Worm (Caenorhabditis elegans) whole organism, late embryonic: ENCODE data around the gene T17A3.12.
"Not testable (repeated sequence)": the region's sequence is repeated elsewhere in the genome, so short reads cannot be mapped to it uniquely, and the experiment has no call there.

Experiments
- C08G9.2 ChIP-seq: sonication (generic microtip); optimal IDR thresholded peaks from 2 replicates; lab custom pipeline; 2016; ENCODE audit warnings: mild to moderate bottlenecking, missing genetic modification characterization, moderate library complexity, missing compliant biosample characterization
- F13H6.1 ChIP-seq: sonication (generic microtip); optimal IDR thresholded peaks from 2 replicates; lab custom pipeline; 2016; ENCODE audit warnings: missing genetic modification characterization, missing compliant biosample characterization
- T23F11.4 ChIP-seq: fragments of 200-800 bp; sonication (Bioruptor generic); optimal IDR thresholded peaks from 2 replicates; lab custom pipeline; 2018; ENCODE audit warnings: mild to moderate bottlenecking, missing genetic modification characterization, missing compliant biosample characterization
- Y22D7AL.16 ChIP-seq: sonication (generic microtip); optimal IDR thresholded peaks from 2 replicates; lab custom pipeline; 2016; ENCODE audit warnings: missing genetic modification characterization, missing compliant biosample characterization
- ahr-1 ChIP-seq: sonication (generic microtip); optimal IDR thresholded peaks from 2 replicates; lab custom pipeline; 2016; ENCODE audit warnings: missing genetic modification characterization, missing compliant biosample characterization
- ceh-18 ChIP-seq: sonication (generic microtip); optimal IDR thresholded peaks from 2 replicates; lab custom pipeline; 2016; ENCODE audit warnings: missing genetic modification characterization, missing compliant biosample characterization
- ceh-19 ChIP-seq: fragments of 200-800 bp; sonication (Bioruptor generic); optimal IDR thresholded peaks from 2 replicates; lab custom pipeline; 2018; ENCODE audit warnings: mild to moderate bottlenecking, missing genetic modification characterization, missing compliant biosample characterization
- ceh-2 ChIP-seq: sonication (generic microtip); optimal IDR thresholded peaks from 2 replicates; lab custom pipeline; 2016; ENCODE audit warnings: missing genotype, missing genetic modification characterization, missing compliant biosample characterization
- ceh-22 ChIP-seq: sonication (generic microtip); optimal IDR thresholded peaks from 2 replicates; lab custom pipeline; 2017; ENCODE audit warnings: missing biosample characterization, missing genetic modification characterization
- ceh-30 ChIP-seq: fragments of 150-350 bp; optimal IDR thresholded peaks from 2 replicates; lab custom pipeline; 2014; ENCODE audit warnings: missing biosample characterization, missing genetic modification characterization
- ceh-34 ChIP-seq: sonication (generic microtip); optimal IDR thresholded peaks from 2 replicates; lab custom pipeline; 2016; ENCODE audit warnings: mild to moderate bottlenecking, missing genetic modification characterization, missing compliant biosample characterization
- ceh-45 ChIP-seq: fragments of 200-800 bp; sonication (Bioruptor generic); IDR thresholded peaks from 2 replicates; pipeline ENCODE4 v1.3.6; 2022; ENCODE audit warnings: missing genetic modification reagents, missing genetic modification characterization, missing compliant biosample characterization
- ceh-9 ChIP-seq: sonication (generic microtip); optimal IDR thresholded peaks from 2 replicates; lab custom pipeline; 2016; ENCODE audit warnings: mild to moderate bottlenecking, missing genetic modification characterization, inconsistent platforms, missing compliant biosample characterization
- che-1 ChIP-seq: sonication (generic microtip); optimal IDR thresholded peaks from 2 replicates; lab custom pipeline; 2016; ENCODE audit warnings: mild to moderate bottlenecking, missing genetic modification characterization, missing compliant biosample characterization
- dve-1 ChIP-seq: sonication (generic microtip); optimal IDR thresholded peaks from 2 replicates; lab custom pipeline; 2017; ENCODE audit warnings: antibody characterized with exemption, mild to moderate bottlenecking, missing genetic modification characterization, missing compliant biosample characterization
- elt-2 ChIP-seq: sonication (generic microtip); optimal IDR thresholded peaks from 2 replicates; lab custom pipeline; 2016; ENCODE audit warnings: missing genetic modification reagents, missing genetic modification characterization, missing compliant biosample characterization
- ets-4 ChIP-seq: sonication (generic microtip); optimal IDR thresholded peaks from 2 replicates; lab custom pipeline; 2016; ENCODE audit warnings: missing genetic modification characterization, missing compliant biosample characterization
- fax-1 ChIP-seq: sonication (generic microtip); optimal IDR thresholded peaks from 2 replicates; lab custom pipeline; 2016; ENCODE audit warnings: missing genotype, missing genetic modification characterization, missing compliant biosample characterization
- fkh-10 ChIP-seq: fragments of 150-350 bp; optimal IDR thresholded peaks from 2 replicates; lab custom pipeline; 2014; ENCODE audit warnings: missing biosample characterization, missing genetic modification reagents, missing genetic modification characterization
- fkh-6 ChIP-seq: sonication (generic microtip); optimal IDR thresholded peaks from 2 replicates; lab custom pipeline; 2016; ENCODE audit warnings: missing genetic modification characterization, missing compliant biosample characterization
- hlh-13 ChIP-seq: fragments of 200-800 bp; sonication (Bioruptor generic); optimal IDR thresholded peaks from 2 replicates; lab custom pipeline; 2018; ENCODE audit warnings: mild to moderate bottlenecking, missing genetic modification characterization, missing compliant biosample characterization
- hlh-30 ChIP-seq: sonication (generic microtip); optimal IDR thresholded peaks from 2 replicates; lab custom pipeline; 2017; ENCODE audit warnings: antibody characterized with exemption, missing genetic modification characterization, missing compliant biosample characterization; ENCODE audit not compliant: insufficient read depth
- hlh-6 ChIP-seq: sonication (generic microtip); optimal IDR thresholded peaks from 2 replicates; lab custom pipeline; 2016; ENCODE audit warnings: missing genotype, missing genetic modification characterization, missing compliant biosample characterization
- hlh-8 ChIP-seq: sonication (generic microtip); optimal IDR thresholded peaks from 2 replicates; lab custom pipeline; 2016; ENCODE audit warnings: missing genotype, missing genetic modification characterization, missing compliant biosample characterization
- lim-6 ChIP-seq: sonication (generic microtip); optimal IDR thresholded peaks from 2 replicates; lab custom pipeline; 2016; ENCODE audit warnings: missing genetic modification characterization, missing compliant biosample characterization
- lin-11 ChIP-seq: fragments of 200-800 bp; sonication (Bioruptor generic); optimal IDR thresholded peaks from 2 replicates; lab custom pipeline; 2018; ENCODE audit warnings: mild to moderate bottlenecking, missing genetic modification characterization, missing compliant biosample characterization
- madf-2 ChIP-seq: sonication (generic microtip); optimal IDR thresholded peaks from 2 replicates; lab custom pipeline; 2017; ENCODE audit warnings: missing genetic modification characterization, missing compliant biosample characterization
- mec-3 ChIP-seq: sonication (generic microtip); optimal IDR thresholded peaks from 2 replicates; lab custom pipeline; 2016; ENCODE audit warnings: borderline replicate concordance, missing genetic modification characterization, missing compliant biosample characterization
- nfya-1 ChIP-seq: sonication (generic microtip); optimal IDR thresholded peaks from 2 replicates; lab custom pipeline; 2017; ENCODE audit warnings: missing genetic modification characterization, mild to moderate bottlenecking, missing compliant biosample characterization, antibody characterized with exemption, moderate library complexity
- nhr-232 ChIP-seq: sonication (generic microtip); optimal IDR thresholded peaks from 2 replicates; lab custom pipeline; 2016; ENCODE audit warnings: missing genetic modification characterization, missing compliant biosample characterization
- odd-2 ChIP-seq: sonication (generic microtip); optimal IDR thresholded peaks from 2 replicates; lab custom pipeline; 2017; ENCODE audit warnings: antibody characterized with exemption, mild to moderate bottlenecking, missing genetic modification characterization, missing compliant biosample characterization
- pat-9 ChIP-seq: fragments of 200-800 bp; sonication (Bioruptor generic); optimal IDR thresholded peaks from 2 replicates; lab custom pipeline; 2018; ENCODE audit warnings: mild to moderate bottlenecking, missing genetic modification characterization, moderate library complexity, missing compliant biosample characterization
- pha-4 ChIP-seq: fragments of 150-350 bp; optimal IDR thresholded peaks from 2 replicates; lab custom pipeline; 2018; ENCODE audit warnings: missing biosample characterization, missing genetic modification reagents, missing genetic modification characterization
- ref-2 ChIP-seq: sonication (generic microtip); optimal IDR thresholded peaks from 2 replicates; lab custom pipeline; 2016; ENCODE audit warnings: missing genetic modification characterization, missing compliant biosample characterization
- sdc-2 ChIP-seq: sonication (generic microtip); optimal IDR thresholded peaks from 2 replicates; lab custom pipeline; 2016; ENCODE audit warnings: missing genotype, missing genetic modification characterization, missing compliant biosample characterization
- tbx-2 ChIP-seq: sonication (generic microtip); optimal IDR thresholded peaks from 2 replicates; lab custom pipeline; 2016; ENCODE audit warnings: missing genetic modification characterization, missing compliant biosample characterization
- tbx-7 ChIP-seq: sonication (generic microtip); optimal IDR thresholded peaks from 2 replicates; lab custom pipeline; 2016; ENCODE audit warnings: missing genotype, missing genetic modification characterization, missing compliant biosample characterization
- ttx-3 ChIP-seq: sonication (generic microtip); optimal IDR thresholded peaks from 2 replicates; lab custom pipeline; 2016; ENCODE audit warnings: missing genetic modification reagents, missing genetic modification characterization, missing compliant biosample characterization
- unc-3 ChIP-seq, 2 experiments: fragments of 200-800 bp in 1 of 2; sonication (Bioruptor generic) in 1 of 2; sonication (generic microtip) in 1 of 2; conservative IDR thresholded peaks in 1 of 2; optimal IDR thresholded peaks in 1 of 2; 2 replicates each; pipeline versions ENCODE4 v1.3.6 to Lab custom; 2016 to 2022; ENCODE audit warnings: missing compliant biosample characterization in 2 of 2, missing genetic modification characterization in 2 of 2, missing genetic modification reagents in 1 of 2
- unc-55 ChIP-seq: sonication (generic microtip); optimal IDR thresholded peaks from 2 replicates; lab custom pipeline; 2017; ENCODE audit warnings: missing biosample characterization, missing genetic modification reagents, missing genetic modification characterization
- ztf-16 ChIP-seq: sonication (generic microtip); optimal IDR thresholded peaks from 2 replicates; lab custom pipeline; 2017; ENCODE audit warnings: missing genetic modification characterization, missing compliant biosample characterization

T17A3.12 gene

DNA sequence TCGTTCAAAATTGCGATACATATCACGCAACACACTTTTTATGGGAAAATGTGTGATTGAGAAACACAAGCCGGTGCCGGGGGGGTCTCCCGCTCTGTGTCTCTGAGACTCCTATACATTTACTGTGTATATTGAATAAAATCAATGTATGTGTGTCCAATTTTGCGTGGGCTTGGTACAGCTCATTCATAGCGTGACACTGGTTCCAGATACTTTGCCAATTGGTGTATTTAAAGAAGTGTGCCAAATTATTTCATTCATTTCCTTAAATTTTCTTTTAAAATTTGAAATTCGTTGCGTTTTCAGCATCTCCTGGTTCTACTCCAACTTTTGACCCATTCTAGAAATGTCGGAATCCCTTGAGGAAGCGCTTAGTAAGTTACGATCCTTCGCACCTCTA is 27.8 kb downstream of the T17A3.12 start, which contains the start of gene C29F9.5:
TSS of gene C29F9.5 (plus strand) at position 301 of the 400 bp plus-strand sequence.
- TF ChIP-seq ztf-16 (tag; lab: Kevin White, UChicago) (no peak), pha-4 (tag; lab: Kevin White, UChicago) (no peak), lin-11 (tag; lab: Kevin White, UChicago) (no peak), fax-1 (no peak), fkh-10 (GFP tag; lab: Kevin White, UChicago) (no peak), ceh-9 (tag; lab: Kevin White, UChicago) (no peak), pat-9 (tag; lab: Kevin White, UChicago) (no peak), unc-3 (GFP tag; conservative IDR thresholded peaks at IDR 0.05; lab: Robert Waterston, UW) (no peak), unc-3 (tag; optimal IDR thresholded peaks at IDR 0.05; lab: Kevin White, UChicago) (no peak), F13H6.1 (tag; lab: Kevin White, UChicago) (no peak), hlh-8 (tag; lab: Kevin White, UChicago) (no peak), ceh-30 (tag; lab: Kevin White, UChicago) (no peak), ceh-45 (GFP tag; lab: Robert Waterston, UW) (no peak), odd-2 (tag; lab: Kevin White, UChicago) (no peak), Y22D7AL.16 (no peak), ets-4 (tag; lab: Kevin White, UChicago) (no peak), mec-3 (tag; lab: Kevin White, UChicago) (no peak), hlh-13 (no peak), dve-1 (tag; lab: Kevin White, UChicago) (no peak), fkh-6 (no peak)
- TF ChIP-seq, all 69 proteins: peak for 0

DNA sequence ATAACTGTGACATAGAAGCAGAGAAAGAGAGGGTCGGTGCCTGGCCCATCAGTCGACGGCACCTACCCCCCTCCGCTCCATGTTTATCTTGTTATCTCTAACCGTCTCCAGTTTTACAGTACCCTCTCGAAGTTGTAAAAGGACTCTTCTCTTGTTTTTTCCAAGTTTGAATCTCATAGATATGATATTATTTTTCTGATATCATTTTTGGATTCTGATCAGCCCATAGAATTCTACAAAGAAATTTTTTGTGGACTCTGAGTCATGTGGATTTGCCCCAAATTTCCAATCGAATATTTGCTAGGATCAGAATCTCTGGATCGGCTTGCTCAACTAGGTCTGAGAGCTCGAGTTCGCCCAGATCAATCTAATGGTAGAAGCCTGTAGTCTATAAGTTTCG is 30.4 kb downstream of the T17A3.12 start, which contains the start of gene C29F9.6:
TSS of gene C29F9.6 (plus strand) at position 301 of the 400 bp plus-strand sequence.
- TF ChIP-seq unc-55 = no peak
- no peak for TF ChIP-seq ceh-30 (tag; lab: Kevin White, UChicago)
- no peak for TF ChIP-seq ceh-34

DNA sequence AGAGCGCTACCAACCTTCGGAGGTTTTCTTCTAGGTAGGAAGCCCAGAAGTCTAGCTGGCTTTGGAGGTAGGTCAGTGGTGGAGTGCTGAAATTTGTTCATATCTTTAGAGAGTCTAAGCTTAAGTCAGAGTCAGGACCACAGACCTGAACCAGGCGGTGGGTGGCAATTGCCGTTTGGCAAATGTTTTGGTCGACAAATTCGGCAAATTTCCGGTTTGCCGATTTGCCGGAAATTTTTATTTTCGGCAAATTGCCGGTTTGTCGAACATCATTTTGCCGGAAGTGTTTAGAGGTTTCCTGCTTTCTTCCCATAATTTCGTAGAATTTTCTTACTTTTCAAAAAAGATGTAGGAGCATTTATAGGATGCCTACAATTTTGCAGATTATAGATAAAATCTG is 46.2 kb downstream of the T17A3.12 start, which contains the start of gene C29F9.9:
TSS of gene C29F9.9 (minus strand) at position 101 of the 400 bp plus-strand sequence.
- not testable (repeated sequence) for TF ChIP-seq hlh-6; ceh-22 (tag; lab: Kevin White, UChicago); hlh-13

DNA sequence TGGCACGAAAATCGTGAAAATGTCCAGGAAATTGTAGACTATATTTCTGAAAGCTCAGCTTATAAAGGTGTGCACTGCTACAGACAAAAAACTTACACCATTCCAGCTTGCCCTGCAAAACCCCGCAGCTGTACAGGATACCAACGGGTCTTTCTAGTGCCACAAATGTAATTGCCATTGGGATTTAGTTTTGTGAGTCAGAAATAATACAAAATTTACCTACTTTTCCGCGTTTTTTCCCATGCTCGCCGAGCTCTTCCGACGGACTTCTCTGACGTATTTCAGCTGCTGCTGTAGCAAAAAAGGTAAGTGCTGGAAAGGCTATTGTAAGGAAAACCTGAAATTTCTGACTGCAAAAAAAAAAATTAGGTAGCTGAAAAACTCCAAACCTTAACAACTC is 48.0 kb downstream of the T17A3.12 start, which contains the start of gene C29F9.8:
TSS of gene C29F9.8 (minus strand) at position 101 of the 400 bp plus-strand sequence.
- not testable (repeated sequence) for TF ChIP-seq F13H6.1, hlh-30, mec-3 (tag; lab: Kevin White, UChicago)

DNA sequence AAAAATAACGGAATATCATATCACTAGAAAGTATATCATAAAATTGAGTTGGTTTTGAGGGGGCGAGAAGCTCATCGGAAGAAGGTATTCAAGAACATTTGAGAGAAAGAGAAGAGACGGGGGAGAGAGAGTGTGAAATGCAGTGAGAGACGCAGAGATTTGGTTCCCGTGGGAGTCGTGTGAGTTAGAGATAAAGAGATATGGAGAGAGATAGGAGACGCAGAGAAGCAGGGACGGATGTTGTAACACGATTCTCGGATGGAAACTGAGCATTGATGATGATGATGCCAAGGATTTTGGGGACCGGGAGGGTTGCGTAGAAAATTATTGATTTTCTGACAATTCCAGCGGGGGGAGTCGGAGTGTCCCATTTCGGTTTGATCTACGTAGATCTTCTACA is 48.8 kb downstream of the T17A3.12 start:
- no peak for TF ChIP-seq Y22D7AL.16
- TF ChIP-seq fkh-10 (GFP tag; lab: Kevin White, UChicago) = no peak
- no peak for TF ChIP-seq nhr-232
- no peak for TF ChIP-seq madf-2 (tag; lab: Kevin White, UChicago)
- no peak for TF ChIP-seq lim-6 (tag; lab: Kevin White, UChicago)
- TF ChIP-seq sdc-2 (tag; lab: Kevin White, UChicago) = no peak
- peak; percentile 15 for TF ChIP-seq ref-2 (tag; lab: Kevin White, UChicago)
- peak; percentile 59 for TF ChIP-seq pat-9 (tag; lab: Kevin White, UChicago)
- no peak for TF ChIP-seq tbx-7 (tag; lab: Kevin White, UChicago)
- TF ChIP-seq lin-11 (tag; lab: Kevin White, UChicago) = no peak
- TF ChIP-seq dve-1 (tag; lab: Kevin White, UChicago) = peak; percentile 56
- no peak for TF ChIP-seq che-1 (tag; lab: Kevin White, UChicago)
- peak; percentile 58 for TF ChIP-seq ceh-18
- no peak for TF ChIP-seq ahr-1 (tag; lab: Kevin White, UChicago)
- TF ChIP-seq ets-4 (tag; lab: Kevin White, UChicago) = no peak
- peak; percentile 55 for TF ChIP-seq unc-55
- peak; percentile 60 for TF ChIP-seq ceh-34
- no peak for TF ChIP-seq hlh-8 (tag; lab: Kevin White, UChicago)
- no peak for TF ChIP-seq ceh-45 (GFP tag; lab: Robert Waterston, UW)
- peak; percentile 46 for TF ChIP-seq tbx-2 (tag; lab: Kevin White, UChicago)
- TF ChIP-seq ceh-2 (tag; lab: Kevin White, UChicago) = peak; percentile 15
- TF ChIP-seq C08G9.2 = peak; percentile 38
- TF ChIP-seq ceh-19 (GFP tag; lab: Kevin White, UChicago) = no peak
- TF ChIP-seq elt-2 (tag; lab: Kevin White, UChicago) = no peak
- peak; percentile 21 for TF ChIP-seq ceh-30 (tag; lab: Kevin White, UChicago)
- TF ChIP-seq ttx-3 (tag; lab: Kevin White, UChicago) = no peak
- no peak for TF ChIP-seq T23F11.4
- TF ChIP-seq hlh-13 = no peak
- peak; percentile 30 for TF ChIP-seq nfya-1 (tag; lab: Kevin White, UChicago)
